Worm (Caenorhabditis elegans) whole organism, L1 larva: ENCODE measurements around the gene eas-1.
A peak's percentile ranks its signal among the peaks of the same experiment; 100 is the strongest.

Experiments
- F16B12.6 ChIP-seq: fragments of 150-350 bp; optimal IDR thresholded peaks from 2 replicates; lab custom pipeline; 2014; ENCODE audit warnings: missing biosample characterization, missing genetic modification characterization
- ama-1 ChIP-seq: fragments of 150-350 bp; optimal IDR thresholded peaks from 2 replicates; lab custom pipeline; 2014
- blmp-1 ChIP-seq: fragments of 150-350 bp; optimal IDR thresholded peaks from 2 replicates; lab custom pipeline; 2014; ENCODE audit warnings: missing biosample characterization, missing genetic modification characterization
- ceh-63 ChIP-seq: fragments of 200-800 bp; sonication (Bioruptor generic); optimal IDR thresholded peaks from 2 replicates; lab custom pipeline; 2018; ENCODE audit warnings: mild to moderate bottlenecking, missing genetic modification characterization, missing compliant biosample characterization
- ceh-8 ChIP-seq: fragments of 200-800 bp; sonication (Bioruptor generic); optimal IDR thresholded peaks from 2 replicates; lab custom pipeline; 2018; ENCODE audit warnings: mild to moderate bottlenecking, missing genetic modification characterization, moderate library complexity, missing compliant biosample characterization
- ceh-82 ChIP-seq, 3 experiments: fragments of 150-350 bp in 1 of 3; sonication (generic microtip) in 2 of 3; optimal IDR thresholded peaks; 2 replicates each; lab custom pipeline; 2014 to 2017; ENCODE audit warnings: missing biosample characterization in 3 of 3, missing genetic modification characterization in 3 of 3
- ceh-88 ChIP-seq: fragments of 200-800 bp; sonication (Bioruptor generic); IDR thresholded peaks from 2 replicates; pipeline ENCODE4 v1.3.6; 2022; ENCODE audit warnings: missing genetic modification characterization, missing compliant biosample characterization
- ceh-90 ChIP-seq: sonication (generic microtip); optimal IDR thresholded peaks from 2 replicates; lab custom pipeline; 2016; ENCODE audit warnings: missing genetic modification characterization, missing compliant biosample characterization
- ces-1 ChIP-seq: fragments of 150-350 bp; optimal IDR thresholded peaks from 2 replicates; lab custom pipeline; 2014; ENCODE audit warnings: missing biosample characterization, missing genetic modification reagents, missing genetic modification characterization
- dpl-1 ChIP-seq, 3 experiments: fragments of 150-350 bp in 2 of 3; sonication (generic microtip) in 1 of 3; optimal IDR thresholded peaks; 2 replicates each; lab custom pipeline; 2014 to 2017; ENCODE audit warnings: missing biosample characterization in 3 of 3, missing genetic modification characterization in 3 of 3, missing genetic modification reagents in 3 of 3
- dsc-1 ChIP-seq: sonication (generic microtip); optimal IDR thresholded peaks from 2 replicates; lab custom pipeline; 2016; ENCODE audit warnings: mild to moderate bottlenecking, missing genetic modification characterization, missing compliant biosample characterization
- efl-1 ChIP-seq, 4 experiments: fragments of 150-350 bp; optimal IDR thresholded peaks in 3 of 4; peaks in 1 of 4; 1 replicate in 1 of 4; 2 replicates in 3 of 4; lab custom pipeline; 2014; ENCODE audit warnings: missing biosample characterization in 2 of 4, missing genetic modification characterization in 2 of 4, missing genetic modification reagents in 2 of 4
- efl-3 ChIP-seq: fragments of 200-800 bp; sonication (Bioruptor generic); optimal IDR thresholded peaks from 2 replicates; lab custom pipeline; 2018; ENCODE audit warnings: mild to moderate bottlenecking, missing genetic modification characterization, missing compliant biosample characterization
- egl-27 ChIP-seq, 2 experiments: fragments of 150-350 bp in 1 of 2; sonication (generic microtip); optimal IDR thresholded peaks; 3 replicates each; lab custom pipeline; 2017 to 2018; ENCODE audit warnings: missing biosample characterization in 2 of 2, missing genetic modification characterization in 2 of 2, missing genetic modification reagents in 2 of 2
- elt-2 ChIP-seq: sonication (generic microtip); optimal IDR thresholded peaks from 2 replicates; lab custom pipeline; 2016; ENCODE audit warnings: missing genetic modification characterization, mild to moderate bottlenecking, inconsistent platforms, missing compliant biosample characterization, missing genetic modification reagents
- elt-3 ChIP-seq, 6 experiments: fragments of 150-350 bp in 1 of 6; sonication (generic microtip); optimal IDR thresholded peaks; 2 replicates each; lab custom pipeline; 2017 to 2018; ENCODE audit warnings: missing biosample characterization in 6 of 6, missing genetic modification characterization in 6 of 6, inconsistent platforms in 1 of 6
- ets-5 ChIP-seq: fragments of 200-800 bp; sonication (Bioruptor generic); IDR thresholded peaks from 2 replicates; pipeline ENCODE4 v1.3.6; 2022; ENCODE audit warnings: missing genetic modification characterization, missing compliant biosample characterization
- fkh-8 ChIP-seq: sonication (generic microtip); optimal IDR thresholded peaks from 2 replicates; lab custom pipeline; 2016; ENCODE audit warnings: mild to moderate bottlenecking, missing genetic modification characterization, missing compliant biosample characterization
- grh-1 ChIP-seq: fragments of 200-800 bp; sonication (Bioruptor generic); IDR thresholded peaks from 2 replicates; pipeline ENCODE4 v1.3.6; 2022; ENCODE audit warnings: missing genetic modification reagents, missing genetic modification characterization, missing compliant biosample characterization
- hlh-4 ChIP-seq: sonication (generic microtip); optimal IDR thresholded peaks from 2 replicates; lab custom pipeline; 2016; ENCODE audit warnings: mild to moderate bottlenecking, missing genetic modification characterization, missing compliant biosample characterization
- hpl-2 ChIP-seq: fragments of 150-350 bp; optimal IDR thresholded peaks from 2 replicates; lab custom pipeline; 2014; ENCODE audit warnings: missing biosample characterization, missing genetic modification reagents, missing genetic modification characterization
- irx-1 ChIP-seq: sonication (generic microtip); optimal IDR thresholded peaks from 2 replicates; lab custom pipeline; 2016; ENCODE audit warnings: missing genetic modification characterization, missing compliant biosample characterization
- jun-1 ChIP-seq: fragments of 150-350 bp; optimal IDR thresholded peaks from 2 replicates; lab custom pipeline; 2014; ENCODE audit warnings: missing biosample characterization, missing genetic modification reagents, missing genetic modification characterization
- lin-14 ChIP-seq: fragments of 200-800 bp; sonication (Bioruptor generic); optimal IDR thresholded peaks from 2 replicates; lab custom pipeline; 2018; ENCODE audit warnings: mild to moderate bottlenecking, missing genetic modification characterization, moderate library complexity, missing compliant biosample characterization
- lin-35 ChIP-seq, 2 experiments: fragments of 150-350 bp; optimal IDR thresholded peaks; 2 replicates each; lab custom pipeline; 2014; ENCODE audit warnings: missing biosample characterization in 2 of 2, missing genetic modification characterization in 2 of 2, missing genetic modification reagents in 2 of 2
- lsy-2 ChIP-seq, 2 experiments: fragments of 150-350 bp; optimal IDR thresholded peaks; 2 replicates each; lab custom pipeline; 2014; ENCODE audit warnings: missing biosample characterization in 2 of 2, missing genetic modification characterization in 2 of 2
- mab-9 ChIP-seq: fragments of 200-800 bp; sonication (Bioruptor generic); IDR thresholded peaks from 2 replicates; pipeline ENCODE4 v1.3.6; 2022; ENCODE audit warnings: missing genetic modification reagents, missing genetic modification characterization, missing compliant biosample characterization
- mdl-1 ChIP-seq, 2 experiments: fragments of 150-350 bp; optimal IDR thresholded peaks; 2 replicates each; lab custom pipeline; 2014 to 2017; ENCODE audit warnings: missing biosample characterization in 2 of 2, missing genetic modification characterization in 2 of 2, inconsistent platforms in 1 of 2
- mep-1 ChIP-seq: fragments of 150-350 bp; optimal IDR thresholded peaks from 2 replicates; lab custom pipeline; 2014; ENCODE audit warnings: missing biosample characterization, missing genetic modification characterization
- nhr-11 ChIP-seq: fragments of 150-350 bp; optimal IDR thresholded peaks from 2 replicates; lab custom pipeline; 2014; ENCODE audit warnings: missing biosample characterization, missing genetic modification characterization
- nhr-12 ChIP-seq: sonication (generic microtip); optimal IDR thresholded peaks from 2 replicates; lab custom pipeline; 2017; ENCODE audit warnings: missing biosample characterization, missing genetic modification characterization
- nhr-20 ChIP-seq: sonication (generic microtip); optimal IDR thresholded peaks from 2 replicates; lab custom pipeline; 2016; ENCODE audit warnings: mild to moderate bottlenecking, missing genetic modification characterization, missing compliant biosample characterization
- nhr-47 ChIP-seq: sonication (generic microtip); optimal IDR thresholded peaks from 2 replicates; lab custom pipeline; 2016; ENCODE audit warnings: mild to moderate bottlenecking, missing genetic modification characterization, moderate library complexity, missing compliant biosample characterization
- nhr-71 ChIP-seq: sonication (generic microtip); optimal IDR thresholded peaks from 2 replicates; lab custom pipeline; 2016; ENCODE audit warnings: mild to moderate bottlenecking, missing genetic modification characterization, moderate library complexity, missing compliant biosample characterization
- nhr-77 ChIP-seq: fragments of 150-350 bp; optimal IDR thresholded peaks from 2 replicates; lab custom pipeline; 2014; ENCODE audit warnings: missing biosample characterization, missing genetic modification characterization
- nhr-84 ChIP-seq: sonication (generic microtip); optimal IDR thresholded peaks from 2 replicates; lab custom pipeline; 2017; ENCODE audit warnings: missing biosample characterization, missing genetic modification characterization
- nhr-85 ChIP-seq: sonication (generic microtip); peaks from one replicate; lab custom pipeline; 2016; ENCODE audit warnings: missing genetic modification characterization, inconsistent platforms, missing compliant biosample characterization
- nhr-90 ChIP-seq: sonication (generic microtip); optimal IDR thresholded peaks from 2 replicates; lab custom pipeline; 2016; ENCODE audit warnings: mild to moderate bottlenecking, missing genetic modification characterization, missing compliant biosample characterization; ENCODE audit not compliant: poor library complexity
- rnt-1 ChIP-seq: sonication (generic microtip); optimal IDR thresholded peaks from 2 replicates; lab custom pipeline; 2016; ENCODE audit warnings: mild to moderate bottlenecking, missing genetic modification characterization, moderate library complexity, missing compliant biosample characterization
- skn-1 ChIP-seq: fragments of 150-350 bp; optimal IDR thresholded peaks from 2 replicates; lab custom pipeline; 2014; ENCODE audit warnings: missing biosample characterization, missing genetic modification characterization
- snpc-4 ChIP-seq: fragments of 150-350 bp; optimal IDR thresholded peaks from 2 replicates; lab custom pipeline; 2014; ENCODE audit warnings: missing biosample characterization, missing genetic modification characterization
- snu-23 ChIP-seq: sonication (generic microtip); optimal IDR thresholded peaks from 2 replicates; lab custom pipeline; 2016; ENCODE audit warnings: missing genetic modification characterization, missing compliant biosample characterization
- sox-4 ChIP-seq: sonication (generic microtip); optimal IDR thresholded peaks from 2 replicates; lab custom pipeline; 2016; ENCODE audit warnings: missing genetic modification characterization, missing compliant biosample characterization
- sup-37 ChIP-seq: fragments of 200-800 bp; sonication (Bioruptor generic); optimal IDR thresholded peaks from 2 replicates; lab custom pipeline; 2018; ENCODE audit warnings: mild to moderate bottlenecking, missing genetic modification characterization, missing compliant biosample characterization
- unc-130 ChIP-seq: fragments of 150-350 bp; optimal IDR thresholded peaks from 2 replicates; lab custom pipeline; 2017; ENCODE audit warnings: missing biosample characterization, missing genetic modification characterization, inconsistent platforms
- unc-30 ChIP-seq: sonication (generic microtip); optimal IDR thresholded peaks from 2 replicates; lab custom pipeline; 2017; ENCODE audit warnings: missing biosample characterization, missing genetic modification characterization
- unc-62 ChIP-seq: fragments of 150-350 bp; optimal IDR thresholded peaks from 2 replicates; lab custom pipeline; 2014; ENCODE audit warnings: missing biosample characterization, missing genetic modification reagents, missing genetic modification characterization
- unc-86 ChIP-seq: sonication (generic microtip); optimal IDR thresholded peaks from 2 replicates; lab custom pipeline; 2016; ENCODE audit warnings: missing genetic modification characterization, missing compliant biosample characterization
- vab-15 ChIP-seq: sonication (generic microtip); optimal IDR thresholded peaks from 2 replicates; lab custom pipeline; 2017; ENCODE audit warnings: missing genotype, mild to moderate bottlenecking, missing genetic modification characterization, missing compliant biosample characterization
- ztf-11 ChIP-seq, 2 experiments: sonication (generic microtip); optimal IDR thresholded peaks; 2 replicates each; lab custom pipeline; 2016 to 2017; ENCODE audit warnings: missing genetic modification characterization in 2 of 2, missing biosample characterization in 1 of 2, missing compliant biosample characterization in 1 of 2

The eas-1 gene

DNA sequence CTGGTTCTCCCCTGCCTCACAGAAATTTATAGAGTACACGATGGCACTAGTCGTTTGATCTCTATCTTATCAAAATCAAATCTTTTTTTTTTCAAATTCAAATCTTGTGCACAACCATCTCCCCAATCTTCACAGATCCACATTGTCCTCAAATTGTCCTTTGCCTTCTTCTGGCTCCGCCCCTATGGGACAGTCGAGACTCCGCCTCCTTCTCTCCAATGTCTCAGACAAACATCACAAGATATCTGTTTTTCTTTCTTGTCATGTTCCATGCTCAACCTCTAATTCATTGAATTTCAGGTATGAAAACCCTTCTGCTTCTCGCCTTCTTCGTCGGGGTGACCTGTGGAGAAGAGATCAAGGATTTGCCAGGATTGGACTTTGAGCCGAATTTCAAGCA, 2.9 kb upstream of the eas-1 start, which contains the start of gene ctsa-1.1:
ctsa-1.1 (plus strand) TSS at position 301 of the 400 bp plus-strand sequence.
- TF ChIP-seq ceh-90 (no peak), rnt-1 (tag; lab: Kevin White, UChicago) (peak; percentile 8)
- TF ChIP-seq, all 84 proteins: peak for 1

DNA sequence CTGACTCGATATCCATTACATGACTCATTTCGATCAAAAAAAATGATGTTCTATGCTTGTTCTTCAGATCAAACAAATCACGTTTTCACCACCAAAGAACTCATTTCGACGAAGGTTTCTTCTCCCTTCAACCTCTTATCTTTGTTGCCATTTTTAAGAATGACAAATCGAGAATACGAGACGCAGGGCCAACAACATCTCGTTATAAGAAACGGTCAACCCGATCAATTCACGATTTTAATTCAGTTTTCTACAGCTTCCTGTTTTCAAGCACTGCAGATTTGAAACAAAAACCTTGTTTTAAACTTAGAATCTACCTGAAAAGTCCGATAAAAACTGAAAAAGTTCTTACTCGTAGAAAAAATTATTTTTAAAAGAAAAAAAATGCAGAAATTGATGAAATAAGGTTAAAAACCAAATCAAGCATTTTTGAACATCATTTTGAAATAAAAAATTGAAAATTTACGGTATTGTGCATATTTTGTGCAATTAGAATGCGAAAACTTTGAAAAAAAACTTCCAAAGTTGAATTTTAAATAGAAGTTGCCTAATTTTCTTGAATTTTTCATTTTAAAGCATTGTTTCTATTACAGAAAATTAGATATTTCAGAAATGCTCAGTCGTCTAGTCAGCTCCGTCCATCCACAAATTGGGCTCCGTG, 1.4 kb downstream of the eas-1 start, which contains the start of gene acs-11:
acs-11 (plus strand) TSS at position 611 of the 661 bp plus-strand sequence.
- TF ChIP-seq elt-3 (tag; optimal IDR thresholded peaks at IDR 0.05; lab: Kevin White, UChicago) (no peak), vab-15 (tag; lab: Kevin White, UChicago) (no peak), elt-2 (peak; percentile 22), nhr-84 (tag; lab: Kevin White, UChicago) (no peak), fkh-8 (tag; lab: Kevin White, UChicago) (no peak), lin-35 (GFP tag; optimal IDR thresholded peaks at IDR 0.05; lab: Kevin White, UChicago) (peak in 1 of 2 experiments; percentile 58), hlh-4 (tag; lab: Kevin White, UChicago) (no peak), efl-1 (optimal IDR thresholded peaks at IDR 0.05; lab: Kevin White, UChicago) (no peak), efl-1 (GFP tag; optimal IDR thresholded peaks at IDR 0.05 in 1 of 2; lab: Kevin White, UChicago) (peak in 1 of 2 experiments; percentile 89), nhr-71 (tag; lab: Kevin White, UChicago) (peak; percentile 25), dpl-1 (GFP tag; optimal IDR thresholded peaks at IDR 0.05; lab: Kevin White, UChicago) (no peak), nhr-11 (no peak), sox-4 (tag; lab: Kevin White, UChicago) (no peak), egl-27 (tag; optimal IDR thresholded peaks at IDR 0.05; lab: Kevin White, UChicago) (no peak), unc-86 (tag; lab: Kevin White, UChicago) (no peak), irx-1 (tag; lab: Kevin White, UChicago) (no peak), snu-23 (peak; percentile 13), hpl-2 (GFP tag; lab: Kevin White, UChicago) (no peak), unc-30 (tag; lab: Kevin White, UChicago) (no peak), nhr-20 (tag; lab: Kevin White, UChicago) (peak; percentile 11), blmp-1 (tag; lab: Kevin White, UChicago) (peak; percentile 65), mdl-1 (tag; optimal IDR thresholded peaks at IDR 0.05; lab: Kevin White, UChicago) (peak in 1 of 2 experiments; percentile 5), ceh-88 (no peak), ztf-11 (tag; optimal IDR thresholded peaks at IDR 0.05; lab: Kevin White, UChicago) (no peak), nhr-85 (tag; lab: Kevin White, UChicago) (peak; percentile 61), grh-1 (GFP tag; lab: Robert Waterston, UW) (no peak), unc-62 (GFP tag; lab: Kevin White, UChicago) (no peak), ama-1 (lab: Kevin White, UChicago) (no peak), nhr-90 (peak; percentile 14), dsc-1 (no peak), lsy-2 (tag; optimal IDR thresholded peaks at IDR 0.05; lab: Kevin White, UChicago) (no peak), nhr-77 (tag; lab: Kevin White, UChicago) (no peak), ceh-82 (tag; optimal IDR thresholded peaks at IDR 0.05; lab: Kevin White, UChicago) (no peak), unc-130 (tag; lab: Kevin White, UChicago) (peak; percentile 27), sup-37 (GFP tag; lab: Kevin White, UChicago) (no peak), jun-1 (tag; lab: Kevin White, UChicago) (no peak), ets-5 (GFP tag; lab: Robert Waterston, UW) (no peak), ceh-63 (GFP tag; lab: Kevin White, UChicago) (no peak), efl-3 (GFP tag; lab: Kevin White, UChicago) (no peak), lin-14 (peak; percentile 23), skn-1 (no peak), snpc-4 (tag; lab: Kevin White, UChicago) (no peak), mep-1 (no peak), ceh-90 (no peak), ces-1 (GFP tag; lab: Kevin White, UChicago) (no peak), ceh-8 (no peak), mab-9 (GFP tag; lab: Robert Waterston, UW) (no peak), nhr-12 (tag; lab: Kevin White, UChicago) (no peak), nhr-47 (tag; lab: Kevin White, UChicago) (no peak), F16B12.6 (tag; lab: Kevin White, UChicago) (no peak)
